Fruit fly (Drosophila melanogaster): Measurements from ENCODE around the gene Rcd4.

Rcd4 gene

DNA sequence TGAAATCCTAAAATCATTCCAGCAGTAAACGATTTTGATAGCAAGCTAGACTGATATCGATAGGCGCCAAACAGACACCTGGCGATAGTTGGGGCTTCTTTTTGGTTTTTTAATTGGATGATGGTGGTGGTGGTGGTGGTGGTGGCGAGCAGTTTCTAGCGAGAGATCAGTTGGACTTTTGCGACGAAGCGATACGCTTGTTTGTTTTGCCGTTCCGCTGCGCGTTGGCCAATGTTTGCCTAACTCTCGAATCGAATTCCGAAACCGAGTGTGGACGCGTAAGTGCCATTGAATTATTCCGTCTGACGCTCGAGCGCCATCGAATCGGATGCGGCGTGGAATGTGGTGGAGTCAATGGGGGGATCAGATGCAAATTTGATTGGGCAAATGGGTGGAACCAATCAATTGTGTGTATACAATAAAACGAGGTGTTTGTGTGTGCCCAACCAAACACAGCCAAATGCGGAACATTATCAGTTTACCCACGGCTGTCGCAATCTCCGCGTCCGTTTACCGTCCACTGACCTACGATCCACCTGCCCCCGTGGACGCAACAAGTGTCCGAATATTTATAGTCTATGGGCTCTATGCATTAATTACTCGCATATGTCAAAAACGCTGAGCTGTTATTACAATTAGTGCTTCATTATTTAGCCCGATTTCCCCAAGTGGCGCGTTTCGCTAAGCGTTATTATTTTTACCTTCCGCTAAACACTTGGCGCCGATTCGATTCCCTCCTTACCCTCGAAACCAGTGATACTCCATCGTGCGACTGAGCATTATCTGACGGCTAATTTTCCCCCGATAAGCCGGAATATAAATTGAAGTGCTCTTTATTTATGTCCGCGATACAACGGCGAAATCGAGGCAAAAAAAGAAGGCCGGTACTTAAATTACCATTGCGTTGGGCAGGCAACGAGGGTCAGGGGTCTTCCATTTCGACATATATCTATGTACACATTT lies 12.0 kb upstream of the Rcd4 start, which contains the start of gene CG17292 (continued):
- TF ChIP-seq CG12155 (GFP tag; optimal IDR thresholded peaks at IDR 0.05): peak; percentile 99
- peak; percentile 49 for TF ChIP-seq Dp (GFP tag; optimal IDR thresholded peaks at IDR 0.05)
- TF ChIP-seq Drgx (GFP tag; IDR thresholded peaks at IDR 0.05): peak; percentile 58
- no peak for TF ChIP-seq CG9876 (GFP tag; optimal IDR thresholded peaks at IDR 0.05)
- peak; percentile 78 for TF ChIP-seq ATbp (GFP tag; optimal IDR thresholded peaks at IDR 0.05)
- TF ChIP-seq Dref (GFP tag; IDR thresholded peaks at IDR 0.05): peak; percentile 88
- TF ChIP-seq ara (GFP tag; IDR thresholded peaks at IDR 0.05): no peak
- TF ChIP-seq wor (GFP tag; IDR thresholded peaks at IDR 0.05): no peak
- TF ChIP-seq CG1529 (GFP tag; optimal IDR thresholded peaks at IDR 0.05): no peak
- no peak for TF ChIP-seq CG17361 (GFP tag; IDR thresholded peaks at IDR 0.05)
- peak; percentile 47 for TF ChIP-seq lilli (GFP tag; optimal IDR thresholded peaks at IDR 0.05)
- TF ChIP-seq Hr39 (optimal IDR thresholded peaks at IDR 0.05): no peak
- peak; percentile 51 for TF ChIP-seq cg (GFP tag; optimal IDR thresholded peaks at IDR 0.05)
- no peak for TF ChIP-seq az2 (GFP tag; optimal IDR thresholded peaks at IDR 0.05)
- TF ChIP-seq CG2889 (GFP tag; IDR thresholded peaks at IDR 0.05): no peak
- TF ChIP-seq bcd (GFP tag; optimal IDR thresholded peaks at IDR 0.05): peak; percentile 61
- TF ChIP-seq CG3726 (GFP tag; IDR thresholded peaks at IDR 0.05): no peak
- TF ChIP-seq grau (tag; optimal IDR thresholded peaks at IDR 0.05): peak; percentile 39
- TF ChIP-seq CG32767 (GFP tag; IDR thresholded peaks at IDR 0.05): peak; percentile 33; the same call in 1 of the 2 replicates
- TF ChIP-seq CG6765 (GFP tag; optimal IDR thresholded peaks at IDR 0.05): peak; percentile 29
- TF ChIP-seq Lpt (GFP tag; optimal IDR thresholded peaks at IDR 0.05): no peak
- TF ChIP-seq ssp (GFP tag; IDR thresholded peaks at IDR 0.05): peak; percentile 14; the same call in 1 of the 2 replicates
- TF ChIP-seq Neu2 (GFP tag; optimal IDR thresholded peaks at IDR 0.05; ENCODE audit: borderline replicate concordance): no peak
- TF ChIP-seq en (GFP tag; optimal IDR thresholded peaks at IDR 0.05): no peak
- peak; percentile 43 for TF ChIP-seq org-1 (GFP tag; optimal IDR thresholded peaks at IDR 0.05)
- no peak for TF ChIP-seq CG17568 (GFP tag; optimal IDR thresholded peaks at IDR 0.05)
- TF ChIP-seq CG31388 (GFP tag; optimal IDR thresholded peaks at IDR 0.05): no peak
- peak; percentile 20; the same call in 1 of the 2 replicates for TF ChIP-seq Ada2b (GFP tag; IDR thresholded peaks at IDR 0.05)
- TF ChIP-seq NC2β (GFP tag; optimal IDR thresholded peaks at IDR 0.05): peak; percentile 32
- no peak for TF ChIP-seq Atf-2 (GFP tag; optimal IDR thresholded peaks at IDR 0.05)
- TF ChIP-seq CG10267 (tag; optimal IDR thresholded peaks at IDR 0.05): peak; percentile 16
- TF ChIP-seq zf30C (GFP tag; optimal IDR thresholded peaks at IDR 0.05): no peak
- TF ChIP-seq CG7556 (GFP tag; optimal IDR thresholded peaks at IDR 0.05): no peak
- peak; percentile 75; the same call in 1 of the 3 replicates for TF ChIP-seq gce (GFP tag; IDR thresholded peaks at IDR 0.05)
- TF ChIP-seq CG3847 (GFP tag; IDR thresholded peaks at IDR 0.05): peak; percentile 61
- TF ChIP-seq Eip74EF (GFP tag; optimal IDR thresholded peaks at IDR 0.05): peak in 1 of 2 experiments; percentile 48
- no peak for TF ChIP-seq CG3838 (GFP tag; optimal IDR thresholded peaks at IDR 0.05)
- TF ChIP-seq ash1 (GFP tag; optimal IDR thresholded peaks at IDR 0.05): no peak
- peak; percentile 63 for TF ChIP-seq CG15269 (tag; optimal IDR thresholded peaks at IDR 0.05)
- peak; percentile 26 for TF ChIP-seq CG12942 (GFP tag; optimal IDR thresholded peaks at IDR 0.05)
- TF ChIP-seq Oaz (GFP tag; IDR thresholded peaks at IDR 0.05): peak; percentile 24; the same call in 1 of the 2 replicates
- peak; percentile 89 for TF ChIP-seq HLH4C (GFP tag; IDR thresholded peaks at IDR 0.05; ENCODE audit: partially characterized antibody)
- TF ChIP-seq CG15073 (GFP tag; optimal IDR thresholded peaks at IDR 0.05): no peak
- peak; percentile 60 for TF ChIP-seq row (GFP tag; IDR thresholded peaks at IDR 0.05)
- TF ChIP-seq CG12659 (GFP tag; optimal IDR thresholded peaks at IDR 0.05): peak; percentile 85
- TF ChIP-seq CG9817 (tag; optimal IDR thresholded peaks at IDR 0.05): peak; percentile 17
- TF ChIP-seq jigr1 (GFP tag; IDR thresholded peaks at IDR 0.05): no peak; the same call in 2 of the 3 replicates
- peak; percentile 95 for TF ChIP-seq Med (GFP tag)
- no peak; the same call in 2 of the 3 replicates for TF ChIP-seq B-H1 (GFP tag; IDR thresholded peaks at IDR 0.05)

Measured in whole organism, embryonic.